Fruit fly (Drosophila melanogaster) whole organism, embryonic: ENCODE data around the gene tmod.

Experiments
- Atf-2 ChIP-seq: fragments of 200-800 bp; sonication (Bioruptor generic); optimal IDR thresholded peaks from 2 replicates; lab custom pipeline; 2016; ENCODE audit warnings: missing biosample characterization, missing genetic modification characterization
- BEAF-32 ChIP-seq: fragments of 200-800 bp; sonication (Bioruptor generic); optimal IDR thresholded peaks from 3 replicates; lab custom pipeline; 2017; ENCODE audit warnings: missing biosample characterization, missing genetic modification characterization, mild to moderate bottlenecking, moderate library complexity, missing genetic modification reagents
- Bdp1 ChIP-seq: fragments of 200-800 bp; sonication (Bioruptor generic); optimal IDR thresholded peaks from 3 replicates; lab custom pipeline; 2016; ENCODE audit warnings: missing biosample characterization, missing genetic modification characterization
- CG12104 ChIP-seq: fragments of 200-800 bp; sonication (Bioruptor generic); optimal IDR thresholded peaks from 3 replicates; lab custom pipeline; 2016; ENCODE audit warnings: missing biosample characterization, missing genetic modification characterization
- CG12659 ChIP-seq: fragments of 200-800 bp; sonication (Bioruptor generic); optimal IDR thresholded peaks from 3 replicates; lab custom pipeline; 2017; ENCODE audit warnings: mild to moderate bottlenecking, missing biosample characterization, missing genetic modification reagents, missing genetic modification characterization
- CG13424 ChIP-seq: fragments of 200-800 bp; sonication (Bioruptor generic); optimal IDR thresholded peaks from 2 replicates; lab custom pipeline; 2019; ENCODE audit warnings: missing biosample characterization, mild to moderate bottlenecking, missing genetic modification characterization, moderate library complexity
- CG15479 ChIP-seq: fragments of 200-800 bp; sonication (Bioruptor generic); optimal IDR thresholded peaks from 3 replicates; lab custom pipeline; 2019; ENCODE audit warnings: missing biosample characterization, mild to moderate bottlenecking, missing genetic modification characterization, moderate library complexity
- CG15696 ChIP-seq: fragments of 200-800 bp; sonication (Bioruptor generic); optimal IDR thresholded peaks from 2 replicates; lab custom pipeline; 2019; ENCODE audit warnings: missing biosample characterization, mild to moderate bottlenecking, missing genetic modification characterization, moderate library complexity
- CG30403 ChIP-seq: fragments of 200-800 bp; sonication (Bioruptor generic); optimal IDR thresholded peaks from 3 replicates; lab custom pipeline; 2016; ENCODE audit warnings: missing biosample characterization, missing genetic modification characterization
- CG4282 ChIP-seq: fragments of 200-800 bp; sonication (Bioruptor generic); optimal IDR thresholded peaks from 2 replicates; lab custom pipeline; 2016; ENCODE audit warnings: missing biosample characterization, missing genetic modification characterization
- CG4617 ChIP-seq: fragments of 200-800 bp; sonication (Bioruptor generic); optimal IDR thresholded peaks from 3 replicates; lab custom pipeline; 2016; ENCODE audit warnings: missing biosample characterization, missing genetic modification characterization, borderline replicate concordance
- CG6654 ChIP-seq: fragments of 200-800 bp; sonication (Bioruptor generic); optimal IDR thresholded peaks from 2 replicates; lab custom pipeline; 2017; ENCODE audit warnings: missing biosample characterization, mild to moderate bottlenecking, missing genetic modification characterization
- CG6765 ChIP-seq: fragments of 200-800 bp; sonication (Bioruptor generic); optimal IDR thresholded peaks from 3 replicates; lab custom pipeline; 2017; ENCODE audit warnings: missing biosample characterization, mild to moderate bottlenecking, missing genetic modification characterization
- CG8281 ChIP-seq: fragments of 200-800 bp; sonication (Bioruptor generic); optimal IDR thresholded peaks from 2 replicates; lab custom pipeline; 2018; ENCODE audit warnings: missing biosample characterization, mild to moderate bottlenecking, missing genetic modification characterization, moderate library complexity
- CG9797 ChIP-seq: fragments of 200-800 bp; sonication (Bioruptor generic); optimal IDR thresholded peaks from 3 replicates; lab custom pipeline; 2018; ENCODE audit warnings: missing biosample characterization, mild to moderate bottlenecking, missing genetic modification characterization
- CHES-1-like ChIP-seq: fragments of 200-800 bp; sonication (Bioruptor generic); optimal IDR thresholded peaks from 2 replicates; lab custom pipeline; 2016; ENCODE audit warnings: missing biosample characterization, missing genetic modification characterization
- CkIIα-i1 ChIP-seq: fragments of 200-800 bp; sonication (Bioruptor generic); IDR thresholded peaks from 2 replicates; pipeline ENCODE4 v1.3.6; 2022; ENCODE audit warnings: missing biosample characterization, missing genetic modification characterization
- D ChIP-seq, 2 experiments: fragments of 200-800 bp in 1 of 2; fragments of >200 bp in 1 of 2; sonication (Bioruptor generic) in 1 of 2; optimal IDR thresholded peaks; 2 replicates in 1 of 2; 3 replicates in 1 of 2; lab custom pipeline; 2017; ENCODE audit warnings: mild to moderate bottlenecking in 1 of 2, missing biosample characterization in 1 of 2, missing genetic modification characterization in 1 of 2, missing genetic modification reagents in 1 of 2
- D19A ChIP-seq: fragments of 200-800 bp; optimal IDR thresholded peaks from 3 replicates; lab custom pipeline; 2019; ENCODE audit warnings: missing biosample characterization, mild to moderate bottlenecking, missing genetic modification characterization, moderate library complexity
- Dad ChIP-seq: fragments of 200-800 bp; sonication (Bioruptor generic); optimal IDR thresholded peaks from 3 replicates; lab custom pipeline; 2016; ENCODE audit warnings: missing biosample characterization, missing genetic modification characterization
- Dip3 ChIP-seq: fragments of 200-800 bp; sonication (Bioruptor generic); optimal IDR thresholded peaks from 3 replicates; lab custom pipeline; 2016; ENCODE audit warnings: missing biosample characterization, missing genetic modification characterization
- Dref ChIP-seq: fragments of 200-800 bp; sonication (Bioruptor generic); IDR thresholded peaks from 2 replicates; pipeline ENCODE4 v1.3.6; 2022; ENCODE audit warnings: missing biosample characterization, missing genetic modification characterization
- Fer2 ChIP-seq: fragments of 200-800 bp; sonication (Bioruptor generic); optimal IDR thresholded peaks from 2 replicates; lab custom pipeline; 2018; ENCODE audit warnings: missing biosample characterization, mild to moderate bottlenecking, missing genetic modification characterization, moderate library complexity
- H2.0 ChIP-seq: fragments of 200-800 bp; sonication (Bioruptor generic); IDR thresholded peaks from 2 replicates; pipeline ENCODE4 v1.3.6; 2022; ENCODE audit warnings: missing biosample characterization, missing genetic modification characterization
- Hmx ChIP-seq: fragments of 200-800 bp; sonication (Bioruptor generic); optimal IDR thresholded peaks from 2 replicates; lab custom pipeline; 2016; ENCODE audit warnings: missing biosample characterization, missing genetic modification characterization
- Hr39 ChIP-seq: fragments of >200 bp; optimal IDR thresholded peaks from 2 replicates; lab custom pipeline; 2017
- Lhr ChIP-seq: fragments of 200-800 bp; sonication (Bioruptor generic); optimal IDR thresholded peaks from 3 replicates; lab custom pipeline; 2017; ENCODE audit warnings: mild to moderate bottlenecking, missing biosample characterization, missing genetic modification reagents, missing genetic modification characterization
- Nf-YB ChIP-seq: fragments of 200-800 bp; sonication (Bioruptor generic); optimal IDR thresholded peaks from 3 replicates; lab custom pipeline; 2019; ENCODE audit warnings: missing biosample characterization, mild to moderate bottlenecking, missing genetic modification characterization, moderate library complexity
- Side ChIP-seq: fragments of 200-800 bp; sonication (Bioruptor generic); optimal IDR thresholded peaks from 2 replicates; lab custom pipeline; 2016; ENCODE audit warnings: missing biosample characterization, missing genetic modification characterization
- Sox100B ChIP-seq: fragments of 200-800 bp; sonication (Bioruptor generic); optimal IDR thresholded peaks from 3 replicates; lab custom pipeline; 2018; ENCODE audit warnings: missing biosample characterization, mild to moderate bottlenecking, missing genetic modification characterization
- Usf ChIP-seq: fragments of 200-800 bp; sonication (Bioruptor generic); optimal IDR thresholded peaks from 2 replicates; lab custom pipeline; 2017; ENCODE audit warnings: missing genotype, missing biosample characterization, missing genetic modification characterization
- da ChIP-seq: fragments of 200-800 bp; sonication (Bioruptor generic); optimal IDR thresholded peaks from 2 replicates; lab custom pipeline; 2016; ENCODE audit warnings: missing biosample characterization, missing genetic modification characterization
- disco-r ChIP-seq: fragments of 200-800 bp; sonication (Bioruptor generic); optimal IDR thresholded peaks from 2 replicates; lab custom pipeline; 2016; ENCODE audit warnings: missing biosample characterization, missing genetic modification characterization
- dm ChIP-seq: fragments of 200-800 bp; sonication (Bioruptor generic); optimal IDR thresholded peaks from 3 replicates; lab custom pipeline; 2016; ENCODE audit warnings: missing biosample characterization, missing genetic modification characterization
- fd3F ChIP-seq: fragments of 200-800 bp; sonication (Bioruptor generic); optimal IDR thresholded peaks from 2 replicates; lab custom pipeline; 2018; ENCODE audit warnings: missing biosample characterization, mild to moderate bottlenecking, missing genetic modification characterization, moderate library complexity
- grau ChIP-seq: fragments of 200-800 bp; optimal IDR thresholded peaks from 3 replicates; lab custom pipeline; 2019; ENCODE audit warnings: missing biosample characterization, mild to moderate bottlenecking, missing genetic modification characterization, moderate library complexity
- gsb-n ChIP-seq: fragments of 200-800 bp; sonication (Bioruptor generic); optimal IDR thresholded peaks from 3 replicates; lab custom pipeline; 2018; ENCODE audit warnings: missing biosample characterization, mild to moderate bottlenecking, missing genetic modification characterization
- insv ChIP-seq, 2 experiments: fragments of 200-800 bp; sonication (Bioruptor generic); optimal IDR thresholded peaks; 3 replicates each; lab custom pipeline; 2016 to 2018; ENCODE audit warnings: missing biosample characterization in 2 of 2, missing genetic modification characterization in 2 of 2
- jigr1 ChIP-seq: fragments of 200-800 bp; sonication (Bioruptor generic); IDR thresholded peaks from 3 replicates; pipeline ENCODE4 v1.3.6; 2022; ENCODE audit warnings: missing biosample characterization, missing genetic modification characterization
- jumu ChIP-seq: fragments of 200-800 bp; sonication (Bioruptor generic); optimal IDR thresholded peaks from 3 replicates; lab custom pipeline; 2016; ENCODE audit warnings: missing biosample characterization, missing genetic modification characterization
- lov ChIP-seq, 2 experiments: fragments of 200-800 bp in 1 of 2; fragments of >200 bp in 1 of 2; sonication (Bioruptor generic) in 1 of 2; IDR thresholded peaks in 1 of 2; optimal IDR thresholded peaks in 1 of 2; 2 replicates in 1 of 2; 3 replicates in 1 of 2; pipeline versions ENCODE4 v1.3.6 to Lab custom; 2017 to 2022; ENCODE audit warnings: missing biosample characterization in 1 of 2, missing genetic modification characterization in 1 of 2
- mirr ChIP-seq: fragments of 200-800 bp; sonication (Bioruptor generic); optimal IDR thresholded peaks from 3 replicates; lab custom pipeline; 2018; ENCODE audit warnings: missing biosample characterization, mild to moderate bottlenecking, missing genetic modification characterization
- run ChIP-seq: fragments of 200-800 bp; sonication (Bioruptor generic); optimal IDR thresholded peaks from 3 replicates; lab custom pipeline; 2018; ENCODE audit warnings: missing biosample characterization, mild to moderate bottlenecking, missing genetic modification characterization
- sd ChIP-seq: fragments of 200-800 bp; sonication (Bioruptor generic); optimal IDR thresholded peaks from 3 replicates; lab custom pipeline; 2018; ENCODE audit warnings: missing biosample characterization, mild to moderate bottlenecking, missing genetic modification characterization, moderate library complexity
- sens ChIP-seq: fragments of 200-800 bp; sonication (Bioruptor generic); peaks from one replicate; lab custom pipeline; 2016; ENCODE audit warnings: missing biosample characterization, missing genetic modification characterization
- tgo ChIP-seq: fragments of 200-800 bp; sonication (Bioruptor generic); IDR thresholded peaks from 3 replicates; pipeline ENCODE4 v1.3.6; 2022; ENCODE audit warnings: missing biosample characterization, missing genetic modification characterization
- ttk ChIP-seq: fragments of 200-800 bp; sonication (Bioruptor generic); IDR thresholded peaks from 2 replicates; pipeline ENCODE4 v2.1.2; 2022; ENCODE audit warnings: missing biosample characterization, missing genetic modification characterization
- zen2 ChIP-seq: fragments of 200-800 bp; sonication (Bioruptor generic); IDR thresholded peaks from 3 replicates; pipeline ENCODE4 v1.3.6; 2022; ENCODE audit warnings: missing biosample characterization, missing genetic modification characterization; ENCODE audit not compliant: partially characterized antibody

The tmod gene

dm6 chr3R:30601440-30602256 lies 69.2 kb downstream of the tmod start, which contains the start of the genes CG2246 and CG31021 (continued):
- TF ChIP-seq CG4617 (peak; percentile 54), gsb-n (tag; lab: Kevin White, UChicago) (peak; percentile 9), CG12659 (GFP tag; lab: Kevin White, UChicago) (peak; percentile 50), Usf (no peak), grau (tag; lab: Kevin White, UChicago) (peak; percentile 45), CG8281 (tag; lab: Kevin White, UChicago) (no peak), Dip3 (GFP tag; lab: Kevin White, UChicago) (peak; percentile 47), sens (peak; percentile 87), CkIIα-i1 (GFP tag; lab: Robert Waterston, UW) (no peak), run (tag; lab: Kevin White, UChicago) (no peak), CG6765 (GFP tag; lab: Kevin White, UChicago) (no peak), Hr39 (lab: Kevin White, UChicago) (no peak), mirr (GFP tag; lab: Kevin White, UChicago) (no peak), CG9797 (peak; percentile 30), Sox100B (GFP tag; lab: Kevin White, UChicago) (peak; percentile 32), Fer2 (tag; lab: Kevin White, UChicago) (no peak), Side (GFP tag; lab: Kevin White, UChicago) (peak; percentile 22), zen2 (GFP tag; lab: Robert Waterston, UW) (0 out of 3 replicates have a peak, but pooled peaks have one; percentile 46), CG13424 (tag; lab: Kevin White, UChicago) (peak; percentile 59), Bdp1 (peak; percentile 51), disco-r (no peak), Nf-YB (no peak), jumu (GFP tag; lab: Kevin White, UChicago) (peak; percentile 85), sd (tag; lab: Kevin White, UChicago) (no peak), CG15696 (peak; percentile 47), jigr1 (GFP tag; lab: Robert Waterston, UW) (no peak), H2.0 (GFP tag; lab: Robert Waterston, UW) (no peak; the same call in 1 of the 2 replicates), Dref (GFP tag; lab: Robert Waterston, UW) (peak; percentile 63), ttk (GFP tag; lab: Robert Waterston, UW) (no peak), CG12104 (GFP tag; lab: Kevin White, UChicago) (peak; percentile 16), Atf-2 (GFP tag; lab: Kevin White, UChicago) (peak; percentile 52), CHES-1-like (GFP tag; lab: Kevin White, UChicago) (peak; percentile 64), BEAF-32 (peak; percentile 96), D19A (tag; lab: Kevin White, UChicago) (peak; percentile 22), CG4282 (GFP tag; lab: Kevin White, UChicago) (peak; percentile 66), tgo (GFP tag; lab: Robert Waterston, UW) (peak; percentile 41), CG6654 (GFP tag; lab: Kevin White, UChicago) (no peak), insv (GFP tag; optimal IDR thresholded peaks at IDR 0.05; lab: Kevin White, UChicago) (peak in 1 of 2 experiments; percentile 33), Lhr (GFP tag; lab: Kevin White, UChicago) (peak; percentile 98), lov (optimal IDR thresholded peaks at IDR 0.05; lab: Kevin White, UChicago) (no peak), lov (GFP tag; IDR thresholded peaks at IDR 0.05; lab: Robert Waterston, UW) (no peak), CG30403 (GFP tag; lab: Kevin White, UChicago) (peak; percentile 78), CG15479 (GFP tag; lab: Kevin White, UChicago) (no peak), D (optimal IDR thresholded peaks at IDR 0.05; lab: Kevin White, UChicago) (no peak), D (GFP tag; optimal IDR thresholded peaks at IDR 0.05; lab: Kevin White, UChicago) (no peak), da (GFP tag; lab: Kevin White, UChicago) (no peak), dm (peak; percentile 60), fd3F (no peak), Dad (GFP tag; lab: Kevin White, UChicago) (peak; percentile 57), Hmx (no peak)
